Fruit fly (Drosophila melanogaster) whole organism, embryonic: ENCODE results near the gene CG13367.

Source experiments
- ATbp ChIP-seq: fragments of 200-800 bp; sonication (Bioruptor generic); optimal IDR thresholded peaks from 2 replicates; lab custom pipeline; 2017; ENCODE audit warnings: missing biosample characterization, mild to moderate bottlenecking, missing genetic modification characterization, missing genetic modification reagents
- CG10565 ChIP-seq: fragments of 200-800 bp; sonication (Bioruptor generic); optimal IDR thresholded peaks from 3 replicates; lab custom pipeline; 2016; ENCODE audit warnings: missing biosample characterization, mild to moderate bottlenecking, missing genetic modification characterization
- CG11093 ChIP-seq: fragments of 200-800 bp; sonication (Bioruptor generic); IDR thresholded peaks from 3 replicates; pipeline ENCODE4 v1.3.6; 2022; ENCODE audit warnings: missing biosample characterization, missing genetic modification characterization
- CG11696 ChIP-seq: fragments of 200-800 bp; sonication (Bioruptor generic); IDR thresholded peaks from 2 replicates; pipeline ENCODE4 v1.3.6; 2022; ENCODE audit warnings: missing biosample characterization, missing genetic modification characterization
- CG12155 ChIP-seq: fragments of 200-800 bp; sonication (Bioruptor generic); optimal IDR thresholded peaks from 3 replicates; lab custom pipeline; 2016; ENCODE audit warnings: missing biosample characterization, missing genetic modification characterization
- CG12219 ChIP-seq: fragments of 200-800 bp; sonication (Bioruptor generic); optimal IDR thresholded peaks from 3 replicates; lab custom pipeline; 2018; ENCODE audit warnings: missing biosample characterization, mild to moderate bottlenecking, missing genetic modification characterization
- CG1603 ChIP-seq: fragments of 200-800 bp; sonication (Bioruptor generic); optimal IDR thresholded peaks from 2 replicates; lab custom pipeline; 2019; ENCODE audit warnings: missing biosample characterization, mild to moderate bottlenecking, missing genetic modification characterization, moderate library complexity
- CG18599 ChIP-seq: fragments of 200-800 bp; sonication (Bioruptor generic); optimal IDR thresholded peaks from 3 replicates; lab custom pipeline; 2017; ENCODE audit warnings: missing biosample characterization, missing genetic modification characterization, mild to moderate bottlenecking, moderate library complexity, missing genetic modification reagents
- CG3847 ChIP-seq: fragments of 200-800 bp; sonication (Bioruptor generic); IDR thresholded peaks from 2 replicates; pipeline ENCODE4 v1.3.6; 2022; ENCODE audit warnings: missing biosample characterization, missing genetic modification characterization
- CG4328 ChIP-seq: fragments of 200-800 bp; sonication (Bioruptor generic); optimal IDR thresholded peaks from 3 replicates; lab custom pipeline; 2017; ENCODE audit warnings: missing biosample characterization, missing genetic modification reagents, missing genetic modification characterization
- CG4360 ChIP-seq: fragments of 200-800 bp; sonication (Bioruptor generic); IDR thresholded peaks from 2 replicates; pipeline ENCODE4 v1.3.6; 2022; ENCODE audit warnings: missing biosample characterization, missing genetic modification characterization
- CG4404 ChIP-seq: fragments of 200-800 bp; sonication (Bioruptor generic); IDR thresholded peaks from 2 replicates; pipeline ENCODE4 v1.3.6; 2022; ENCODE audit warnings: missing biosample characterization, missing genetic modification characterization
- CG6272 ChIP-seq: fragments of 200-800 bp; sonication (Bioruptor generic); IDR thresholded peaks from 2 replicates; pipeline ENCODE4 v1.3.6; 2022; ENCODE audit warnings: missing biosample characterization, missing genetic modification characterization
- CG6765 ChIP-seq: fragments of 200-800 bp; sonication (Bioruptor generic); optimal IDR thresholded peaks from 3 replicates; lab custom pipeline; 2017; ENCODE audit warnings: missing biosample characterization, mild to moderate bottlenecking, missing genetic modification characterization
- CG7987 ChIP-seq: fragments of 200-800 bp; sonication (Bioruptor generic); optimal IDR thresholded peaks from 2 replicates; lab custom pipeline; 2018; ENCODE audit warnings: missing biosample characterization, mild to moderate bottlenecking, missing genetic modification characterization, moderate library complexity
- Dek ChIP-seq: fragments of 200-800 bp; sonication (Bioruptor generic); optimal IDR thresholded peaks from 3 replicates; lab custom pipeline; 2019; ENCODE audit warnings: missing biosample characterization, mild to moderate bottlenecking, missing genetic modification characterization, moderate library complexity
- Dip3 ChIP-seq: fragments of 200-800 bp; sonication (Bioruptor generic); optimal IDR thresholded peaks from 3 replicates; lab custom pipeline; 2016; ENCODE audit warnings: missing biosample characterization, missing genetic modification characterization
- Hr51 ChIP-seq, 2 experiments: fragments of 200-800 bp; sonication (Bioruptor generic); optimal IDR thresholded peaks; 2 replicates in 1 of 2; 3 replicates in 1 of 2; lab custom pipeline; 2016 to 2018; ENCODE audit warnings: missing biosample characterization in 2 of 2, missing genetic modification characterization in 2 of 2, mild to moderate bottlenecking in 1 of 2, moderate library complexity in 1 of 2
- Lhr ChIP-seq: fragments of 200-800 bp; sonication (Bioruptor generic); optimal IDR thresholded peaks from 3 replicates; lab custom pipeline; 2017; ENCODE audit warnings: mild to moderate bottlenecking, missing biosample characterization, missing genetic modification reagents, missing genetic modification characterization
- NFAT ChIP-seq: fragments of 200-800 bp; sonication (Bioruptor generic); IDR thresholded peaks from 2 replicates; pipeline ENCODE4 v1.3.6; 2022; ENCODE audit warnings: missing biosample characterization, missing genetic modification characterization
- NK7.1 ChIP-seq: fragments of 200-800 bp; sonication (Bioruptor generic); optimal IDR thresholded peaks from 3 replicates; lab custom pipeline; 2016; ENCODE audit warnings: missing biosample characterization, missing genetic modification characterization
- Nf-YB ChIP-seq: fragments of 200-800 bp; sonication (Bioruptor generic); optimal IDR thresholded peaks from 3 replicates; lab custom pipeline; 2019; ENCODE audit warnings: missing biosample characterization, mild to moderate bottlenecking, missing genetic modification characterization, moderate library complexity
- Oli ChIP-seq: fragments of 200-800 bp; sonication (Bioruptor generic); optimal IDR thresholded peaks from 2 replicates; lab custom pipeline; 2018; ENCODE audit warnings: missing biosample characterization, mild to moderate bottlenecking, missing genetic modification characterization, moderate library complexity
- bab2 ChIP-seq: fragments of 200-800 bp; sonication (Bioruptor generic); optimal IDR thresholded peaks from 2 replicates; lab custom pipeline; 2016; ENCODE audit warnings: missing biosample characterization, missing genetic modification characterization
- bsh ChIP-seq, 2 experiments: fragments of 200-800 bp; sonication (Bioruptor generic); optimal IDR thresholded peaks; 2 replicates each; lab custom pipeline; 2017 to 2018; ENCODE audit warnings: mild to moderate bottlenecking in 2 of 2, missing biosample characterization in 2 of 2, missing genetic modification characterization in 2 of 2, moderate library complexity in 1 of 2
- chn ChIP-seq: fragments of 200-800 bp; sonication (Bioruptor generic); optimal IDR thresholded peaks from 2 replicates; lab custom pipeline; 2016; ENCODE audit warnings: missing biosample characterization, missing genetic modification characterization
- ci ChIP-seq: fragments of 200-800 bp; sonication (Bioruptor generic); IDR thresholded peaks from 3 replicates; pipeline ENCODE4 v1.3.6; 2022; ENCODE audit warnings: missing biosample characterization, missing genetic modification characterization
- fu2 ChIP-seq: fragments of 200-800 bp; sonication (Bioruptor generic); optimal IDR thresholded peaks from 2 replicates; lab custom pipeline; 2016; ENCODE audit warnings: missing biosample characterization, missing genetic modification characterization
- grau ChIP-seq: fragments of 200-800 bp; optimal IDR thresholded peaks from 3 replicates; lab custom pipeline; 2019; ENCODE audit warnings: missing biosample characterization, mild to moderate bottlenecking, missing genetic modification characterization, moderate library complexity
- gt ChIP-seq: fragments of 200-800 bp; sonication (Bioruptor generic); IDR thresholded peaks from 2 replicates; pipeline ENCODE4 v1.3.6; 2022; ENCODE audit warnings: missing biosample characterization, missing genetic modification characterization
- maf-S ChIP-seq: fragments of 200-800 bp; sonication (Bioruptor generic); optimal IDR thresholded peaks from 2 replicates; lab custom pipeline; 2016; ENCODE audit warnings: missing biosample characterization, missing genetic modification characterization
- nom ChIP-seq: fragments of 200-800 bp; sonication (Bioruptor generic); optimal IDR thresholded peaks from 2 replicates; lab custom pipeline; 2017; ENCODE audit warnings: missing biosample characterization, missing genetic modification characterization, mild to moderate bottlenecking, moderate library complexity, missing genetic modification reagents
- pita ChIP-seq: fragments of 200-800 bp; sonication (Bioruptor generic); optimal IDR thresholded peaks from 2 replicates; lab custom pipeline; 2017; ENCODE audit warnings: missing biosample characterization, mild to moderate bottlenecking, missing genetic modification characterization
- prd ChIP-seq, 3 experiments: fragments of >200 bp in 2 of 3; fragments of 200-800 bp in 1 of 3; sonication (Bioruptor generic) in 1 of 3; optimal IDR thresholded peaks in 2 of 3; IDR thresholded peaks in 1 of 3; 2 replicates in 2 of 3; 3 replicates in 1 of 3; pipeline versions ENCODE4 v1.3.6 to Lab custom; 2017 to 2022; ENCODE audit warnings: missing biosample characterization in 1 of 3, missing genetic modification characterization in 1 of 3
- psq ChIP-seq: fragments of 200-800 bp; sonication (Bioruptor generic); optimal IDR thresholded peaks from 2 replicates; lab custom pipeline; 2017; ENCODE audit warnings: missing biosample characterization, missing genetic modification characterization
- row ChIP-seq: fragments of 200-800 bp; sonication (Bioruptor generic); IDR thresholded peaks from 3 replicates; pipeline ENCODE4 v1.3.6; 2022; ENCODE audit warnings: missing biosample characterization, missing genetic modification characterization
- sens ChIP-seq: fragments of 200-800 bp; sonication (Bioruptor generic); peaks from one replicate; lab custom pipeline; 2016; ENCODE audit warnings: missing biosample characterization, missing genetic modification characterization
- slp2 ChIP-seq: fragments of 200-800 bp; sonication (Bioruptor generic); optimal IDR thresholded peaks from 2 replicates; lab custom pipeline; 2016; ENCODE audit warnings: missing biosample characterization, missing genetic modification characterization
- sob ChIP-seq: fragments of 200-800 bp; sonication (Bioruptor generic); IDR thresholded peaks from 2 replicates; pipeline ENCODE4 v1.3.6; 2022; ENCODE audit warnings: missing biosample characterization, missing genetic modification characterization
- trem ChIP-seq: fragments of 200-800 bp; optimal IDR thresholded peaks from 3 replicates; lab custom pipeline; 2019; ENCODE audit warnings: missing biosample characterization, mild to moderate bottlenecking, missing genetic modification characterization, moderate library complexity

Gene CG13367

DNA sequence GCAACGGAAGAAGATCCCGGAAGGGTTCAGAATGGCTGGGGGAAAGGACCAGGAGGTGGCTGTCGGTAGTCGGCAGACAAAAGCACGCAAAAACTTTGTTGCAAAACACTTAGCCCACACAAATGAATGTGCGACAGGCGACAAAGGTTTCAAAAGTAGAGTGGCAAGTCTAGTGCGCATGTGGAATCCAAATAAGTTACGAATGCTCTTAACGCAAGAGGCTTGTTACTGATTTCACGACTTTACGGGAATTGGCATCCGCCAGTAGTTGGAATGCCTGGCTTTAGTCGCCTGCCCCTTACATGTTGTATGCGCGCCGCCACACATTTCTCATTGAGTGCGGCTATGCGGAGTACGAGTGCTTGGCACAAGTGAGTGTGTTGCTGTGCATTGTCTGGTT lies 33.9 kb downstream of the CG13367 start (continued):
- TF ChIP-seq trem (tag; lab: Kevin White, UChicago) (no peak), chn (GFP tag; lab: Kevin White, UChicago) (no peak), Oli (tag; lab: Kevin White, UChicago) (no peak), Hr51 (GFP tag; optimal IDR thresholded peaks at IDR 0.05; lab: Kevin White, UChicago) (no peak), CG4404 (GFP tag; lab: Robert Waterston, UW) (no peak), ci (GFP tag; lab: Robert Waterston, UW) (0 out of 3 replicates have a peak, but pooled peaks have one; percentile 24), Lhr (no peak), CG10565 (GFP tag; lab: Kevin White, UChicago) (no peak), Dek (tag; lab: Kevin White, UChicago) (no peak), CG7987 (GFP tag; lab: Kevin White, UChicago) (no peak), psq (GFP tag; lab: Kevin White, UChicago) (no peak), CG6272 (GFP tag; lab: Robert Waterston, UW) (no peak), ATbp (no peak), CG3847 (GFP tag; lab: Robert Waterston, UW) (no peak), sob (0 out of 2 replicates have a peak, but pooled peaks have one; percentile 15), CG4328 (GFP tag; lab: Kevin White, UChicago) (no peak), Nf-YB (GFP tag; lab: Kevin White, UChicago) (no peak), Dip3 (GFP tag; lab: Kevin White, UChicago) (no peak), bsh (GFP tag; optimal IDR thresholded peaks at IDR 0.05; lab: Kevin White, UChicago) (peak in 1 of 2 experiments; percentile 12), NFAT (GFP tag; lab: Robert Waterston, UW) (no peak), CG4360 (no peak), CG12155 (GFP tag; lab: Kevin White, UChicago) (no peak), CG18599 (GFP tag; lab: Kevin White, UChicago) (peak; percentile 8), sens (GFP tag; lab: Kevin White, UChicago) (peak; percentile 62), CG1603 (tag; lab: Kevin White, UChicago) (peak; percentile 7), pita (GFP tag; lab: Kevin White, UChicago) (no peak), fu2 (GFP tag; lab: Kevin White, UChicago) (no peak), NK7.1 (no peak), CG12219 (GFP tag; lab: Kevin White, UChicago) (no peak), grau (tag; lab: Kevin White, UChicago) (no peak), CG6765 (GFP tag; lab: Kevin White, UChicago) (no peak), prd (optimal IDR thresholded peaks at IDR 0.05; lab: Kevin White, UChicago) (no peak), prd (GFP tag; IDR thresholded peaks at IDR 0.05; lab: Robert Waterston, UW) (peak; percentile 25; the same call in 1 of the 3 replicates), CG11696 (GFP tag; lab: Robert Waterston, UW) (no peak), CG11093 (GFP tag; lab: Robert Waterston, UW) (no peak), slp2 (GFP tag; lab: Kevin White, UChicago) (no peak), maf-S (GFP tag; lab: Kevin White, UChicago) (no peak), nom (no peak), row (peak; percentile 42; the same call in 2 of the 3 replicates), bab2 (GFP tag; lab: Kevin White, UChicago) (no peak), gt (GFP tag; lab: Robert Waterston, UW) (no peak)
- TF ChIP-seq, all 482 proteins: peak for 14
